Worm (Caenorhabditis elegans): ENCODE data around the gene ani-1.

DNA sequence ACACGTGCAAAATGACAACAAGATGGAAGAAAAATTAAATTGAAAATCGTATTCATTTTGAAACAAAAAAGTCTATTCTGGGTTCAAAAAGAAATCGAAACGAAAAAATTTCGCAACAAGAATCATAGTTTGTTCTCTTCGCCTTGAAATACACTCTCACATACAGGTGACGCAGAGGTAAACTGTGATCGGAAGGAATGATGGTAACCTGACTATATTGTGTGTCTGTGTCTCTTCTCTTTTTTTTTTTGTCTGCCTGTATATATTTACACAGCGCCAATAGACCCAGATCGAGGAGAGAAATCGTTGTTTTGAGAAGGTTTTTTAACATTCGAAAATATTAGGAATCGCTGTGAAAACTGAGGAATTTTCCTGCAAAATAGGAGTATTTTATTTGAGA is 29.1 kb downstream of the ani-1 start:
- TF ChIP-seq hlh-11 (tag; optimal IDR thresholded peaks at IDR 0.05) (peak; percentile 66), ceh-82 (tag; optimal IDR thresholded peaks at IDR 0.05) (no peak), lir-3 (tag; optimal IDR thresholded peaks at IDR 0.05) (no peak), zfp-3 (GFP tag; conservative IDR thresholded peaks at IDR 0.05) (no peak), F49E8.2 (tag; optimal IDR thresholded peaks at IDR 0.05; ENCODE audit: borderline replicate concordance) (no peak), nhr-237 (tag; optimal IDR thresholded peaks at IDR 0.05) (no peak)
